Worm (Caenorhabditis elegans): ENCODE results near the gene sre-54.

The sre-54 gene

DNA sequence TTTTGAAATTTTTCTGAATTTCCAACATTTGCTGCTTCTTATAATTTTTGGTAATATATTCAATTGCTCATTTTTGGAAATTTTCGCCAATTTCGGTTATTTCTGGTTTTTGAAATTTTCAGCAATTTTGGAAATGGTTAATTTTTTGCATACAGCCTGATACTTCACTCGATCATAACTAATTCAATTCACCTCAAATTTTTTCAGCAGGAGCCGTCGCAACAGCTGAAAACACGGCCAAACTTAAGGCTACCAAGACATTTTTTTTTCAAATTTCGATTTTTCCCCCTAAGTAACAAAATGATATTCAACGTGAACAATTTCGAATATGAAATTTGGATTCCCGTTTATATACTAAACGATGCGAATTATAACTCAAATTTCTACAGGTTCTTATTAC lies 2.7 kb downstream of the sre-54 start, which contains the start of gene sre-52:
TSS of gene sre-52 (plus strand) at position 301 of the 400 bp plus-strand sequence.
- TF ChIP-seq Y55F3AM.14 (GFP tag; optimal IDR thresholded peaks at IDR 0.05) (no peak), unc-39 (tag; optimal IDR thresholded peaks at IDR 0.05) (no peak), dmd-4 (tag; optimal IDR thresholded peaks at IDR 0.05) (no peak), nhr-21 (tag; optimal IDR thresholded peaks at IDR 0.05) (no peak), snpc-4 (tag; optimal IDR thresholded peaks at IDR 0.05) (no peak), mab-5 (tag; optimal IDR thresholded peaks at IDR 0.05) (no peak), lsy-2 (tag; optimal IDR thresholded peaks at IDR 0.05) (no peak), mdl-1 (tag; optimal IDR thresholded peaks at IDR 0.05) (no peak), F13H6.1 (tag; optimal IDR thresholded peaks at IDR 0.05) (no peak), crh-2 (tag; optimal IDR thresholded peaks at IDR 0.05) (no peak), gmeb-1 (tag; optimal IDR thresholded peaks at IDR 0.05) (no peak), aly-2 (tag; optimal IDR thresholded peaks at IDR 0.05) (no peak), fos-1 (tag; optimal IDR thresholded peaks at IDR 0.05) (no peak), nhr-129 (tag; optimal IDR thresholded peaks at IDR 0.05) (no peak), ztf-1 (GFP tag; conservative IDR thresholded peaks at IDR 0.05) (no peak), unc-62 (GFP tag; optimal IDR thresholded peaks at IDR 0.05) (no peak), blmp-1 (tag; optimal IDR thresholded peaks at IDR 0.05; ENCODE audit: insufficient read depth) (no peak)

DNA sequence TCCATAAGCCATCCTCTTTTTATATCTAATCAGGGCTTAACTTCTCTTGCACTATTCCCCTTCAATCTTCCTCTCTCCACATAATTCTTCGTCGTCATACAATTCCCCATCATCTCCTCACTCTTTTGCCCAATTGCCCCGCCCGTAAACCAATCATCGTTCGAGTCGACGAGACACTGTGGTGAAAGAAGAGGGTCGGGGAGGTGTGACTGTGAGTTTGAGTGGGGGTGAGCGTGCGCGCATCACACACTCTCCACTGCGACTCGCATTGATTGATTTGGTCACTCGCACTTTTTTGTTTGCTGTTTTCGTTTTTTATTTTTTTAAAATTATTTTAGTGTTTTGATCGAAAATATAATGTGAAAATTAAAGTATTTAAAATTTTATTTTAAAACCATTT lies 6.4 kb downstream of the sre-54 start:
- TF ChIP-seq nhr-21 (tag; optimal IDR thresholded peaks at IDR 0.05) (peak; percentile 19), nhr-6 (tag; optimal IDR thresholded peaks at IDR 0.05) (no peak), ztf-1 (GFP tag; conservative IDR thresholded peaks at IDR 0.05) (no peak), sem-4 (tag; optimal IDR thresholded peaks at IDR 0.05) (no peak), dmd-4 (tag; optimal IDR thresholded peaks at IDR 0.05) (no peak), nhr-25 (tag; optimal IDR thresholded peaks at IDR 0.05) (peak; percentile 80), unc-39 (tag; optimal IDR thresholded peaks at IDR 0.05) (no peak), lsy-2 (tag; optimal IDR thresholded peaks at IDR 0.05) (peak; percentile 76 to 95), zag-1 (tag; optimal IDR thresholded peaks at IDR 0.05) (no peak), nhr-77 (tag; optimal IDR thresholded peaks at IDR 0.05) (no peak), skn-1 (tag; optimal IDR thresholded peaks at IDR 0.05) (no peak), Y55F3AM.14 (GFP tag; optimal IDR thresholded peaks at IDR 0.05) (no peak), egl-27 (tag; optimal IDR thresholded peaks at IDR 0.05) (peak; percentile 9), unc-62 (GFP tag; optimal IDR thresholded peaks at IDR 0.05) (no peak), lin-13 (GFP tag; optimal IDR thresholded peaks at IDR 0.05) (peak; percentile 69), nhr-237 (tag; optimal IDR thresholded peaks at IDR 0.05) (no peak), fos-1 (tag; optimal IDR thresholded peaks at IDR 0.05) (peak; percentile 71), R02D3.7 (tag; optimal IDR thresholded peaks at IDR 0.05) (no peak), gmeb-1 (tag; optimal IDR thresholded peaks at IDR 0.05) (peak; percentile 69), sma-3 (GFP tag; optimal IDR thresholded peaks at IDR 0.05) (peak; percentile 58), aly-2 (tag; optimal IDR thresholded peaks at IDR 0.05) (no peak), C34F6.9 (tag; optimal IDR thresholded peaks at IDR 0.05) (peak; percentile 82), unc-55 (GFP tag; optimal IDR thresholded peaks at IDR 0.05) (peak; percentile 85), lin-39 (tag; optimal IDR thresholded peaks at IDR 0.05) (no peak), alr-1 (tag; optimal IDR thresholded peaks at IDR 0.05) (no peak), snpc-4 (tag; optimal IDR thresholded peaks at IDR 0.05) (peak; percentile 56), ama-1 (optimal IDR thresholded peaks at IDR 0.05) (no peak), lin-11 (tag; optimal IDR thresholded peaks at IDR 0.05) (peak; percentile 59), sma-9 (GFP tag; optimal IDR thresholded peaks at IDR 0.05) (no peak), sma-9 (tag; optimal IDR thresholded peaks at IDR 0.05) (no peak), ztf-11 (tag; optimal IDR thresholded peaks at IDR 0.05) (no peak), ceh-82 (tag; optimal IDR thresholded peaks at IDR 0.05) (no peak), crh-2 (tag; optimal IDR thresholded peaks at IDR 0.05) (peak; percentile 65), nhr-129 (tag; optimal IDR thresholded peaks at IDR 0.05) (peak; percentile 69), nhr-12 (tag; optimal IDR thresholded peaks at IDR 0.05) (no peak), nhr-10 (tag; optimal IDR thresholded peaks at IDR 0.05) (no peak), F13H6.1 (tag; optimal IDR thresholded peaks at IDR 0.05) (peak; percentile 52), mdl-1 (tag; optimal IDR thresholded peaks at IDR 0.05) (no peak), nhr-11 (tag; optimal IDR thresholded peaks at IDR 0.05) (no peak), nhr-23 (tag; optimal IDR thresholded peaks at IDR 0.05) (no peak), ztf-4 (tag; optimal IDR thresholded peaks at IDR 0.05) (no peak), mbf-1 (tag; optimal IDR thresholded peaks at IDR 0.05) (no peak), peb-1 (tag; optimal IDR thresholded peaks at IDR 0.05) (no peak), elt-1 (tag; optimal IDR thresholded peaks at IDR 0.05) (no peak), mab-5 (tag; optimal IDR thresholded peaks at IDR 0.05) (peak; percentile 62), ceh-16 (tag; optimal IDR thresholded peaks at IDR 0.05) (no peak), ZK546.5 (tag; optimal IDR thresholded peaks at IDR 0.05) (no peak), elt-3 (tag; optimal IDR thresholded peaks at IDR 0.05) (no peak), blmp-1 (tag; optimal IDR thresholded peaks at IDR 0.05; ENCODE audit: insufficient read depth) (peak; percentile 4)
